Worm (Caenorhabditis elegans) whole organism, young adult: ENCODE data around the gene F13A7.11.
A peak's percentile ranks its signal among the peaks of the same experiment; 100 is the strongest.

Source experiments
- C06A6.2 ChIP-seq: fragments of 200-800 bp; sonication (Bioruptor generic); conservative IDR thresholded peaks from 2 replicates; pipeline ENCODE4 v1.3.6; 2022; ENCODE audit warnings: missing genetic modification characterization, missing compliant biosample characterization
- aptf-2 ChIP-seq: fragments of 200-800 bp; sonication (Bioruptor generic); conservative IDR thresholded peaks from 2 replicates; pipeline ENCODE4 v1.3.6; 2022; ENCODE audit warnings: missing genetic modification reagents, missing genetic modification characterization, missing compliant biosample characterization
- bed-2 ChIP-seq: fragments of 200-800 bp; sonication (Bioruptor generic); IDR thresholded peaks from 2 replicates; pipeline ENCODE4 v1.3.6; 2022; ENCODE audit warnings: missing genetic modification reagents, missing genetic modification characterization, missing compliant biosample characterization
- die-1 ChIP-seq: sonication (generic microtip); optimal IDR thresholded peaks from 2 replicates; lab custom pipeline; 2016; ENCODE audit warnings: missing genotype, mild to moderate bottlenecking, missing genetic modification characterization, missing compliant biosample characterization
- egrh-3 ChIP-seq: fragments of 200-800 bp; sonication (Bioruptor generic); IDR thresholded peaks from 2 replicates; pipeline ENCODE4 v1.3.6; 2022; ENCODE audit warnings: missing genetic modification reagents, missing genetic modification characterization, missing compliant biosample characterization
- hmg-20 ChIP-seq: fragments of 200-800 bp; sonication (Bioruptor generic); IDR thresholded peaks from 2 replicates; pipeline ENCODE4 v1.3.6; 2022; ENCODE audit warnings: missing genetic modification reagents, missing genetic modification characterization, missing compliant biosample characterization
- lin-35 ChIP-seq, 3 experiments: fragments of 150-350 bp in 2 of 3; sonication (generic microtip) in 1 of 3; optimal IDR thresholded peaks; 2 replicates each; lab custom pipeline; 2014 to 2018; ENCODE audit warnings: missing biosample characterization in 3 of 3, missing genetic modification characterization in 3 of 3, missing genetic modification reagents in 3 of 3
- nfya-1 ChIP-seq: sonication (generic microtip); optimal IDR thresholded peaks from 2 replicates; lab custom pipeline; 2017; ENCODE audit warnings: antibody characterized with exemption, missing compliant biosample characterization, missing genetic modification characterization, borderline replicate concordance; ENCODE audit not compliant: insufficient read depth
- nhr-80 ChIP-seq: sonication (generic microtip); optimal IDR thresholded peaks from 2 replicates; lab custom pipeline; 2016; ENCODE audit warnings: missing genetic modification characterization, missing compliant biosample characterization
- pha-4 ChIP-seq: fragments of 150-350 bp; sonication (generic microtip); optimal IDR thresholded peaks from 2 replicates; lab custom pipeline; 2014; ENCODE audit warnings: missing biosample characterization, missing genetic modification reagents, missing genetic modification characterization
- sea-2 ChIP-seq: fragments of 200-800 bp; sonication (Bioruptor generic); IDR thresholded peaks from 2 replicates; pipeline ENCODE4 v1.3.6; 2022; ENCODE audit warnings: missing genetic modification characterization, missing compliant biosample characterization
- snpc-3.4 ChIP-seq: sonication (generic microtip); optimal IDR thresholded peaks from 2 replicates; lab custom pipeline; 2017; ENCODE audit warnings: missing genetic modification characterization, mild to moderate bottlenecking, missing compliant biosample characterization, antibody characterized with exemption, moderate library complexity, missing genotype, missing genetic modification reagents
- unc-62 ChIP-seq: fragments of 150-350 bp; optimal IDR thresholded peaks from 2 replicates; lab custom pipeline; 2014; ENCODE audit warnings: missing biosample characterization, missing genetic modification reagents, missing genetic modification characterization

- TF ChIP-seq unc-62 (GFP tag; lab: Kevin White, UChicago), result no peak
- TF ChIP-seq aptf-2 (GFP tag; lab: Robert Waterston, UW), result no peak
- peak; percentile 71 for TF ChIP-seq nhr-80 (tag; lab: Kevin White, UChicago)
- TF ChIP-seq bed-2 (GFP tag; lab: Robert Waterston, UW), result 0 out of 2 replicates have a peak, but pooled peaks have one; percentile 60
- peak; percentile 58 for TF ChIP-seq snpc-3.4 (tag; lab: Kevin White, UChicago)
- TF ChIP-seq egrh-3 (GFP tag; lab: Robert Waterston, UW), result peak; percentile 82
- peak; percentile 59; the same call in 1 of the 2 replicates for TF ChIP-seq C06A6.2
- TF ChIP-seq hmg-20 (GFP tag; lab: Robert Waterston, UW), result peak; percentile 84
- TF ChIP-seq die-1 (tag; lab: Kevin White, UChicago), result peak; percentile 94
- TF ChIP-seq sea-2, result 0 out of 2 replicates have a peak, but pooled peaks have one; percentile 29
- TF ChIP-seq lin-35 (GFP tag; optimal IDR thresholded peaks at IDR 0.05; lab: Kevin White, UChicago), result no peak
- no peak for TF ChIP-seq pha-4 (tag; lab: Kevin White, UChicago)
- no peak for TF ChIP-seq nfya-1 (tag; lab: Kevin White, UChicago)
Observed at ce11 chrV:16370039-16370438, 25.1 kb downstream of the F13A7.11 start.
